Fruit fly (Drosophila melanogaster): ENCODE results near the gene nsl1.

Gene nsl1

DNA sequence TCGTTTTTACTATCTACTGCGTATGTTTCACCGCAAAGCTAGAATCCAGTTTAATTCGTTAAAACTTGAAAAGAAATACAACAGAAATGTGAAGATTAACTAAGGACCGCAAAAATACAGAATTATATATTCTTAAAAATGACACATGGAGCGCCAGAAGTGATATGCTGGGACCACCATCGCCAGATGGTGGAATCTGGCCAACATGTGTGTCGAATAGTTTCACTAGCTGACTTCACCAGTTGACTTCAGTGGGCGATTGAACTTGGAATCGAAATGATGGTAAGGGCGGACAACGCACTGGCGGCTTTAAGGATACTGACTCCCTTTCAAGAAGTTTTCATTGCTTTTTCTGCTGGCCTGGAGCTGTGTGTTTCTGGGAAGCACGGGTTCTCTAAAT lies 8.4 kb downstream of the nsl1 start, which contains the start of gene CG9593:
Gene CG9593 (plus strand): TSS at position 270 of the 400 bp plus-strand sequence.
- TF ChIP-seq CG12605 (GFP tag; IDR thresholded peaks at IDR 0.05) (no peak), D1 (tag; optimal IDR thresholded peaks at IDR 0.05) (no peak), gl (tag; optimal IDR thresholded peaks at IDR 0.05) (no peak), CG13204 (GFP tag; optimal IDR thresholded peaks at IDR 0.05) (no peak), CG8301 (tag; optimal IDR thresholded peaks at IDR 0.05) (no peak), CG4496 (GFP tag; IDR thresholded peaks at IDR 0.05) (no peak), CG15710 (tag; optimal IDR thresholded peaks at IDR 0.05) (no peak), Pif1A (GFP tag; optimal IDR thresholded peaks at IDR 0.05) (no peak), EcR (GFP tag; optimal IDR thresholded peaks at IDR 0.05) (no peak), CG8159 (tag; optimal IDR thresholded peaks at IDR 0.05) (no peak), CG32121 (GFP tag; IDR thresholded peaks at IDR 0.05) (no peak), Ets98B (GFP tag; IDR thresholded peaks at IDR 0.05) (no peak), fd96Ca (GFP tag; IDR thresholded peaks at IDR 0.05) (no peak), CG9948 (tag; optimal IDR thresholded peaks at IDR 0.05) (no peak), rn (GFP tag; IDR thresholded peaks at IDR 0.05) (no peak), CG34367 (tag; optimal IDR thresholded peaks at IDR 0.05) (no peak), CG10348 (GFP tag; IDR thresholded peaks at IDR 0.05) (no peak), Pif1B (GFP tag; optimal IDR thresholded peaks at IDR 0.05) (no peak), CG17806 (tag; optimal IDR thresholded peaks at IDR 0.05) (no peak)

DNA sequence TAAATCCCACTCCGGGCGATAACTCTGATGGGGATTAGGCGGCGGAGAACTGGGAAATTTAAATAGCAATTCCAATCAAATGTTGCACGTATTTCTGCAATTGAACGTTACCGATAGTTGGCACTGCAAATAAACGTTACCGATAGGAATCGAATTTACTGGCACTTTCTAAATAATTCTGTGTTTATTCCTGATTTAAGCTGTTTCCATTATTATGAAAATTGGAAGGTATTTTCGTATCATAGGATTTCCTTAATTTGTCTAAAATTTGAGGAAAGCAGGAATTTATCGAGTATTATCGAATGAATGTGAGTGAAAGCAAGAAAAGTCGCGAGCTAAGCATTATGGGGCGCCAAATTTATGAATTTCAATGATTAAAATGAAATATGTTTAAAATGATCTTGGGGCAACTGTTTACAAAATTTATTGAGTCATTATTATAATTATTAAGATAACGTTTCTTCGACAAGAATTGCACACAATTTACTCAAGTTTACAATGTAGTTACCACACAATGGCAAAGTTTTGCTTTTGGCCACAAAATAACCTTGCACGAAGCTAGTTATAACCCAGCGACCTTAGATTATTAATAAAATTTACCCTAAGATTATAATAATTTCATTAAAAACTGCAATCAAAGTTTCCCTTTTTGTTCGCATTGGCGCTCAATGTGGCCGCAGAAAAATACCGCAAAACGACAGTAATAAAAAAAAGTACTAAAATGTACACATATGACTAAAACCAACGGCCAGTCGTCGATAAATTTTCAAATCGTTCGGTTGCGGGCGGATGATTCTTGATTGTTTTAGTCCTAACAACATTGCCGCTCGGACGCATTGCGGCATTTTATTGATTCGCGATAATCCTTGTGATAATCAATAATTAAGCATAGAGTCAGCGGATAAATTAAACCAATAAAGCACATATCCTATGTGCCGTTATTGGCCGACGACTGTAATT lies 10.2 kb downstream of the nsl1 start, which contains the start of gene alpha-Man-IIb:
Gene alpha-Man-IIb (plus strand): TSS at position 747 of the 960 bp plus-strand sequence.
- 0 out of 3 replicates have a peak, but pooled peaks have one; percentile 40 for TF ChIP-seq CG4496 (GFP tag; IDR thresholded peaks at IDR 0.05)
- no peak for TF ChIP-seq EcR (GFP tag; optimal IDR thresholded peaks at IDR 0.05)
- TF ChIP-seq CG34367 (tag; optimal IDR thresholded peaks at IDR 0.05): no peak
- no peak for TF ChIP-seq CG8159 (tag; optimal IDR thresholded peaks at IDR 0.05)
- no peak for TF ChIP-seq CG15710 (tag; optimal IDR thresholded peaks at IDR 0.05)
- no peak for TF ChIP-seq CG8301 (tag; optimal IDR thresholded peaks at IDR 0.05)
- TF ChIP-seq CG9948 (tag; optimal IDR thresholded peaks at IDR 0.05): no peak
- no peak; the same call in 1 of the 2 replicates for TF ChIP-seq CG12605 (GFP tag; IDR thresholded peaks at IDR 0.05)
- peak; percentile 19; the same call in 1 of the 2 replicates for TF ChIP-seq Ets98B (GFP tag; IDR thresholded peaks at IDR 0.05)
- TF ChIP-seq D1 (tag; optimal IDR thresholded peaks at IDR 0.05): no peak

DNA sequence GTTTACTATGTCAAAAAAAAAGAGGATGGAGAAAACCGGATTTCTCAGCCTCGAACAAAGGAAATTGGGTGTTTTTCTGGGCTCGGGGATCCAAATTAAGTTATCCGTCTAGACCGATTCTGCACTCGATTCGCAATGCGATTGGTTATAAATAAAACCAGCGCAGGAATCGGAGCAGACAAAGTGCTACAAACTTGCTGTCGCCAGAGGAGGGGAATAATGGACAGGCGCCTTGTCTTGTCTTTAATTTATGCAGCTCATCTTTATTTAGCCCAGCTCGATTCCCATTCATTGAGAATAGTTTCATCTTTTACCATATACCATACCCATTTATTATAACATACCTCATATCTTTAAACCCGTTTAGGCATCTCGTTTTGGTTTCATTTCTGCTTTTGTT lies 11.1 kb downstream of the nsl1 start:
- TF ChIP-seq CG32121 (GFP tag; IDR thresholded peaks at IDR 0.05) (no peak), CG12605 (GFP tag; IDR thresholded peaks at IDR 0.05) (no peak), EcR (GFP tag; optimal IDR thresholded peaks at IDR 0.05) (no peak), CG34367 (tag; optimal IDR thresholded peaks at IDR 0.05) (no peak), CG8301 (tag; optimal IDR thresholded peaks at IDR 0.05) (no peak), rn (GFP tag; IDR thresholded peaks at IDR 0.05) (no peak), CG10348 (GFP tag; IDR thresholded peaks at IDR 0.05) (no peak), CG4496 (GFP tag; IDR thresholded peaks at IDR 0.05) (no peak), Pif1B (GFP tag; optimal IDR thresholded peaks at IDR 0.05) (no peak), CG13204 (GFP tag; optimal IDR thresholded peaks at IDR 0.05) (no peak), fd96Ca (GFP tag; IDR thresholded peaks at IDR 0.05) (no peak), CG8159 (tag; optimal IDR thresholded peaks at IDR 0.05) (no peak), CG9948 (tag; optimal IDR thresholded peaks at IDR 0.05) (no peak), CG15710 (tag; optimal IDR thresholded peaks at IDR 0.05) (no peak)

DNA sequence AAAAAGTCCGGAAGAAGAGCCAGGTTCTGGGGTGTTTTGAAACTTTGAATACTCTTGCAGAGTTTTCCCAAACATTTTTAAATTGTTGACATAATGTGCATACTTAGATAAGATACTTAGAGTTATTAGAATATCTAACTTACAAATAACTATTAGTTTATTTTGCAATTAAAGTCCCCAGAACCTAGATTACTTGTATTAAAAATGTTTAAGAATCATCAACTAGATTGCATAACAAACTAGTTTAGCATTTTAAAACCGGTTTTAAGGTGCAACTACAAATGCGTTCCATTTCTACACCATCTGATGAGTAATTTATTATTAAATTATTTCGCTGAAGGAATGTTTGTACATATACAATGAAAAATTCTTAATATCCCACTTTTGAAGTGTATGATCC lies 12.8 kb downstream of the nsl1 start:
- no peak for TF ChIP-seq Ets98B (GFP tag; IDR thresholded peaks at IDR 0.05)
- TF ChIP-seq CG8159 (tag; optimal IDR thresholded peaks at IDR 0.05): peak; percentile 10
- TF ChIP-seq CG34367 (tag; optimal IDR thresholded peaks at IDR 0.05): no peak
- no peak for TF ChIP-seq CG10348 (GFP tag; IDR thresholded peaks at IDR 0.05)
- TF ChIP-seq CG8301 (tag; optimal IDR thresholded peaks at IDR 0.05): peak; percentile 52
- peak; percentile 0 for TF ChIP-seq Snoo (tag; optimal IDR thresholded peaks at IDR 0.05)

DNA sequence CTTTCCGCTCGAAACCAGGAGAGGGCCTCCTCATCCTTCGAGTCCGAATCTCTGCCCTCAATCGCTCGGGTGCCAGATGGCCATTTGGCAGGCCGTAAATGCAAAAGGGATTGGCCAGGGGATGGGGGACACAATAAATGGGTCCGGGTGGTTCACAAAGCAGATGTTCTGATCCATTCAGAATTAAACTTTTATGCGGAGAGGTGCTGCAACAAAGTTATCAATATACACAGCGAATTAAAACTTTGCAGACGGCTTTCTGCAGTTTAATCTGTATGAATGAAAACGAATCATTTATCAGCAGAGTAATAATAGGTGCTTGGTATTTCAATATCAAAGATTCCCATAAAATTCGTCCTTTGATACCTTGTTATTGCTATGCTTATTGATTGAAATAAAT lies 13.7 kb downstream of the nsl1 start:
- no peak for TF ChIP-seq CG14655 (GFP tag; optimal IDR thresholded peaks at IDR 0.05)
- TF ChIP-seq Snoo (tag; optimal IDR thresholded peaks at IDR 0.05): peak; percentile 15

DNA sequence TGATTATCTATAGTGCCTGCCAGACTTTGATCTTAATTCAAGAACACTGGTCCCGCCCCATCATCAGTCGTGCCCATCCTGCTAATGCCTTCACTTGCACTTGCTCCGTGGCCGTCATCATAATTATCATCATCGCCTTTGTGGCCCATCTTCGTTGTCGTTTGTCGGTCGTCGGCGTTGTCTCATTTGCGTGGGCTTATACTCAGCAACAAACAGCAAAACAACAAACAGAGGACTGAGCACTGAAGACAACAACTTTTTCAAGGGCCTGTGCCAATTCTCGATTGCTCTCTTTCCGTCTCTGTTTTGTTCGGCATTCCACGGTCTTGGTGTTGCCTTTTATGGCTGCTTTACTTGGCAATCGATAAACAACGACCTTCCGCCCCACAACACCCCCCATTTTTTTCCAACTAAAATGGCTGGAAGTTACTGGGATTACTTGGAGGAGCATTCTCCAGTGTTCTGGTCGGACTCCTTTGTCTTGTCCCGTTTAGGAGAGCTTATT lies 14.3 kb downstream of the nsl1 start:
- TF ChIP-seq CG13204 (GFP tag; optimal IDR thresholded peaks at IDR 0.05) (no peak), EcR (GFP tag; optimal IDR thresholded peaks at IDR 0.05) (peak; percentile 64), gl (tag; optimal IDR thresholded peaks at IDR 0.05) (peak; percentile 30)

DNA sequence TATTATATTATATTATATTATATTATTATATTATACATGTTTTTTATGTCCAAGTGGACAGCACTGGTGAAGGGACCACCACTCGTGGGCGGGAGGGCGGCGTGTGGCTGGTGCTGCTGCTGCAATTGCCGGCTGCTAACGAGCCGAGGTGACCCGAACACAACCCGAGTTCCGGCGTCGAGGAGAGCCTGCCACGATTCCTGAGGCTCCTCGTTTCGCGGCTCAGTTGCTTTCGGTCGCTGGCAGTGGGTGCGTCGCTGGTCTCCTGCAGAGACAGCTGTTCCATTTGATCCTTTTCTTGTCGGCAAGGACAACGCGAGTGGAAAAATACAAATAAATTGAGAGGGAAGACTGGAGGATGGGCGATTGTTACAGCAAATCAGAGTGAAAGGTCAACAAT lies 16.8 kb downstream of the nsl1 start:
- TF ChIP-seq CG32121 (GFP tag; IDR thresholded peaks at IDR 0.05) (no peak), CG13204 (GFP tag; optimal IDR thresholded peaks at IDR 0.05) (peak; percentile 33), Pif1B (GFP tag; optimal IDR thresholded peaks at IDR 0.05) (no peak), Ets98B (GFP tag; IDR thresholded peaks at IDR 0.05) (no peak), CG4496 (GFP tag; IDR thresholded peaks at IDR 0.05) (no peak)
